Fruit fly (Drosophila melanogaster): ENCODE results near the gene RpL36.
"Not testable (repeated sequence)": the region's sequence is repeated elsewhere in the genome, so short reads cannot be mapped to it uniquely, and the experiment has no call there.

RpL36 gene

dm6 chrX:629239-629821 lies at the start of gene RpL36, which contains the start of gene Mybbp1A:
Gene RpL36 (minus strand): TSS chrX:629483.
Gene Mybbp1A (plus strand): TSS chrX:629773.
- TF ChIP-seq CG17801 (GFP tag; optimal IDR thresholded peaks at IDR 0.05; ENCODE audit: partially characterized antibody) = peak; percentile 49

dm6 chrX:678503-678902 lies 49.2 kb upstream of the RpL36 start:
- no peak for TF ChIP-seq CG17801 (GFP tag; optimal IDR thresholded peaks at IDR 0.05; ENCODE audit: partially characterized antibody)

- peak; percentile 45 for TF ChIP-seq CG17801 (GFP tag; optimal IDR thresholded peaks at IDR 0.05; ENCODE audit: partially characterized antibody)
These were observed 28.7 kb upstream of the RpL36 start for dm6 chrX:658021-658420.

dm6 chrX:656380-656925 lies 27.2 kb upstream of the RpL36 start:
- peak; percentile 10 for TF ChIP-seq CG17801 (GFP tag; optimal IDR thresholded peaks at IDR 0.05; ENCODE audit: partially characterized antibody)

- peak; percentile 16 for TF ChIP-seq CG17801 (GFP tag; optimal IDR thresholded peaks at IDR 0.05; ENCODE audit: partially characterized antibody)
These were observed 26.5 kb upstream of the RpL36 start, which contains the start of the genes Hmt4-20 and SkpA for dm6 chrX:655492-656379. Gene Hmt4-20 (minus strand): TSS chrX:656033. Gene SkpA (plus strand): TSS chrX:656114.

- peak; percentile 97 for TF ChIP-seq CG17801 (GFP tag; optimal IDR thresholded peaks at IDR 0.05; ENCODE audit: partially characterized antibody)
These were observed 25.7 kb upstream of the RpL36 start for dm6 chrX:654949-655348.

- no peak for TF ChIP-seq CG17801 (GFP tag; optimal IDR thresholded peaks at IDR 0.05; ENCODE audit: partially characterized antibody)
These were observed 24.9 kb upstream of the RpL36 start for dm6 chrX:654221-654620.

dm6 chrX:647056-647627 lies 17.9 kb upstream of the RpL36 start, which contains the start of gene Roc1a:
Gene Roc1a (plus strand): TSS chrX:647304.
- TF ChIP-seq CG17801 (GFP tag; optimal IDR thresholded peaks at IDR 0.05; ENCODE audit: partially characterized antibody) = no peak

- TF ChIP-seq CG17801 (GFP tag; optimal IDR thresholded peaks at IDR 0.05; ENCODE audit: partially characterized antibody) = no peak
These were observed 17.2 kb upstream of the RpL36 start for dm6 chrX:646395-647009.

- not testable (repeated sequence) for TF ChIP-seq CG17801 (GFP tag; optimal IDR thresholded peaks at IDR 0.05; ENCODE audit: partially characterized antibody)
These were observed 15.2 kb upstream of the RpL36 start, which contains the start of gene CG13367 for dm6 chrX:644461-644860. Gene CG13367 (plus strand): TSS chrX:644761.

- TF ChIP-seq CG17801 (GFP tag; optimal IDR thresholded peaks at IDR 0.05; ENCODE audit: partially characterized antibody) = no peak
These were observed 7.6 kb upstream of the RpL36 start for dm6 chrX:636606-637530.

dm6 chrX:635495-636142 lies 6.3 kb upstream of the RpL36 start, which contains the start of gene Dredd:
Gene Dredd (minus strand): TSS chrX:635545.
- TF ChIP-seq CG17801 (GFP tag; optimal IDR thresholded peaks at IDR 0.05; ENCODE audit: partially characterized antibody) = peak; percentile 55

- TF ChIP-seq CG17801 (GFP tag; optimal IDR thresholded peaks at IDR 0.05; ENCODE audit: partially characterized antibody) = peak; percentile 37
These were observed 4.1 kb downstream of the RpL36 start, which contains the start of the genes CG13364 and Hinfp for dm6 chrX:625157-625627. Gene CG13364 (minus strand): TSS chrX:625203. Gene Hinfp (plus strand): TSS chrX:625542.
